Fruit fly (Drosophila melanogaster) whole organism, embryonic: ENCODE results near the gene Reepl1.

Experiments
- Awh ChIP-seq: fragments of 200-800 bp; sonication (Bioruptor generic); IDR thresholded peaks from 2 replicates; pipeline ENCODE4, ENCODE4 v1.3.6; 2022; ENCODE audit warnings: missing biosample characterization, missing genetic modification characterization
- Bdp1 ChIP-seq: fragments of 200-800 bp; sonication (Bioruptor generic); optimal IDR thresholded peaks from 3 replicates; lab custom pipeline; 2016; ENCODE audit warnings: missing biosample characterization, missing genetic modification characterization
- CG14441 ChIP-seq: fragments of 200-800 bp; sonication (Bioruptor generic); IDR thresholded peaks from 2 replicates; pipeline ENCODE4 v1.3.6; 2022; ENCODE audit warnings: missing biosample characterization, missing genetic modification characterization
- CG14710 ChIP-seq: fragments of 200-800 bp; sonication (Bioruptor generic); optimal IDR thresholded peaks from 3 replicates; lab custom pipeline; 2019; ENCODE audit warnings: missing biosample characterization, mild to moderate bottlenecking, missing genetic modification characterization, moderate library complexity
- CG15011 ChIP-seq: fragments of 200-800 bp; sonication (Bioruptor generic); optimal IDR thresholded peaks from 3 replicates; lab custom pipeline; 2018; ENCODE audit warnings: missing biosample characterization, mild to moderate bottlenecking, missing genetic modification characterization
- CG16813 ChIP-seq: fragments of 200-800 bp; sonication (Bioruptor generic); IDR thresholded peaks from 3 replicates; pipeline ENCODE4 v1.3.6; 2022; ENCODE audit warnings: missing biosample characterization, missing genetic modification characterization; ENCODE audit not compliant: partially characterized antibody
- CG17186 ChIP-seq: fragments of 200-800 bp; sonication (Bioruptor generic); optimal IDR thresholded peaks from 3 replicates; lab custom pipeline; 2017; ENCODE audit warnings: missing biosample characterization, missing genetic modification reagents, missing genetic modification characterization
- CG2129 ChIP-seq: fragments of 200-800 bp; sonication (Bioruptor generic); IDR thresholded peaks from 2 replicates; pipeline ENCODE4 v1.3.6; 2022; ENCODE audit warnings: missing biosample characterization, missing genetic modification characterization; ENCODE audit not compliant: partially characterized antibody
- CG32532 ChIP-seq: fragments of 200-800 bp; sonication (Bioruptor generic); IDR thresholded peaks from 2 replicates; pipeline ENCODE4 v1.3.6; 2022; ENCODE audit warnings: missing biosample characterization, missing genetic modification characterization
- CG32772 ChIP-seq: fragments of 200-800 bp; sonication (Bioruptor generic); IDR thresholded peaks from 2 replicates; pipeline ENCODE4 v1.3.6; 2022; ENCODE audit warnings: missing biosample characterization, missing genetic modification characterization
- CG4820 ChIP-seq: fragments of 200-800 bp; sonication (Bioruptor generic); optimal IDR thresholded peaks from 3 replicates; lab custom pipeline; 2016; ENCODE audit warnings: missing biosample characterization, missing genetic modification characterization
- CG5180 ChIP-seq: fragments of 200-800 bp; sonication (Bioruptor generic); optimal IDR thresholded peaks from 3 replicates; lab custom pipeline; 2017; ENCODE audit warnings: missing biosample characterization, missing genetic modification characterization, mild to moderate bottlenecking, moderate library complexity, missing genetic modification reagents
- CG6791 ChIP-seq: fragments of 200-800 bp; sonication (Bioruptor generic); IDR thresholded peaks from 3 replicates; pipeline ENCODE4 v1.3.6; 2022; ENCODE audit warnings: missing biosample characterization, missing genetic modification characterization; ENCODE audit not compliant: partially characterized antibody
- CG7839 ChIP-seq: fragments of 200-800 bp; sonication (Bioruptor generic); optimal IDR thresholded peaks from 3 replicates; lab custom pipeline; 2018; ENCODE audit warnings: missing biosample characterization, mild to moderate bottlenecking, missing genetic modification characterization, moderate library complexity
- CG8281 ChIP-seq: fragments of 200-800 bp; sonication (Bioruptor generic); optimal IDR thresholded peaks from 2 replicates; lab custom pipeline; 2018; ENCODE audit warnings: missing biosample characterization, mild to moderate bottlenecking, missing genetic modification characterization, moderate library complexity
- CG8924 ChIP-seq: fragments of 200-800 bp; optimal IDR thresholded peaks from 3 replicates; lab custom pipeline; 2019; ENCODE audit warnings: missing biosample characterization, mild to moderate bottlenecking, missing genetic modification characterization, moderate library complexity
- CG9797 ChIP-seq: fragments of 200-800 bp; sonication (Bioruptor generic); optimal IDR thresholded peaks from 3 replicates; lab custom pipeline; 2018; ENCODE audit warnings: missing biosample characterization, mild to moderate bottlenecking, missing genetic modification characterization
- D ChIP-seq, 2 experiments: fragments of 200-800 bp in 1 of 2; fragments of >200 bp in 1 of 2; sonication (Bioruptor generic) in 1 of 2; optimal IDR thresholded peaks; 2 replicates in 1 of 2; 3 replicates in 1 of 2; lab custom pipeline; 2017; ENCODE audit warnings: mild to moderate bottlenecking in 1 of 2, missing biosample characterization in 1 of 2, missing genetic modification characterization in 1 of 2, missing genetic modification reagents in 1 of 2
- Dip2 ChIP-seq: fragments of 200-800 bp; sonication (Bioruptor generic); IDR thresholded peaks from 2 replicates; pipeline ENCODE4 v1.3.6; 2022; ENCODE audit warnings: missing biosample characterization, missing genetic modification characterization
- Dref ChIP-seq: fragments of 200-800 bp; sonication (Bioruptor generic); IDR thresholded peaks from 2 replicates; pipeline ENCODE4 v1.3.6; 2022; ENCODE audit warnings: missing biosample characterization, missing genetic modification characterization
- E2f2 ChIP-seq: fragments of 200-800 bp; sonication (Bioruptor generic); IDR thresholded peaks from 2 replicates; pipeline ENCODE4 v1.3.6; 2022; ENCODE audit warnings: missing biosample characterization, missing genetic modification characterization
- GATAe ChIP-seq: fragments of 200-800 bp; sonication (Bioruptor generic); conservative IDR thresholded peaks from 2 replicates; pipeline ENCODE4 v1.3.6; 2022; ENCODE audit warnings: missing biosample characterization, missing genetic modification characterization
- H2.0 ChIP-seq: fragments of 200-800 bp; sonication (Bioruptor generic); IDR thresholded peaks from 2 replicates; pipeline ENCODE4 v1.3.6; 2022; ENCODE audit warnings: missing biosample characterization, missing genetic modification characterization
- HLHmδ ChIP-seq: fragments of 200-800 bp; sonication (Bioruptor generic); optimal IDR thresholded peaks from 2 replicates; lab custom pipeline; 2018; ENCODE audit warnings: missing biosample characterization, mild to moderate bottlenecking, missing genetic modification characterization, moderate library complexity
- MTF-1 ChIP-seq: fragments of 200-800 bp; sonication (Bioruptor generic); optimal IDR thresholded peaks from 2 replicates; lab custom pipeline; 2018; ENCODE audit warnings: missing biosample characterization, mild to moderate bottlenecking, missing genetic modification characterization, borderline replicate concordance
- Opbp ChIP-seq: fragments of 200-800 bp; sonication (Bioruptor generic); IDR thresholded peaks from 3 replicates; pipeline ENCODE4 v1.3.6; 2022; ENCODE audit warnings: missing biosample characterization, missing genetic modification characterization; ENCODE audit not compliant: partially characterized antibody
- Poxn ChIP-seq: fragments of 200-800 bp; sonication (Bioruptor generic); IDR thresholded peaks from 2 replicates; pipeline ENCODE4 v1.3.6; 2022; ENCODE audit warnings: missing biosample characterization, missing genetic modification characterization
- Sin3A ChIP-seq: fragments of >200 bp; optimal IDR thresholded peaks from 2 replicates; lab custom pipeline; 2018
- Xbp1 ChIP-seq: fragments of 200-800 bp; sonication (Bioruptor generic); optimal IDR thresholded peaks from 3 replicates; lab custom pipeline; 2016; ENCODE audit warnings: missing biosample characterization, mild to moderate bottlenecking, missing genetic modification characterization
- al ChIP-seq: fragments of 200-800 bp; sonication (Bioruptor generic); IDR thresholded peaks from 2 replicates; pipeline ENCODE4 v1.3.6; 2022; ENCODE audit warnings: missing biosample characterization, missing genetic modification characterization
- amos ChIP-seq: fragments of 200-800 bp; sonication (Bioruptor generic); IDR thresholded peaks from 2 replicates; pipeline ENCODE4 v1.3.6; 2022; ENCODE audit warnings: missing biosample characterization, missing genetic modification characterization; ENCODE audit not compliant: partially characterized antibody
- ase ChIP-seq: fragments of 200-800 bp; sonication (Bioruptor generic); IDR thresholded peaks from 3 replicates; pipeline ENCODE4 v1.3.6; 2022; ENCODE audit warnings: missing biosample characterization, missing genetic modification characterization
- crc ChIP-seq: fragments of 200-800 bp; sonication (Bioruptor generic); optimal IDR thresholded peaks from 2 replicates; lab custom pipeline; 2016; ENCODE audit warnings: missing biosample characterization, missing genetic modification characterization
- croc ChIP-seq: fragments of 200-800 bp; sonication (Bioruptor generic); conservative IDR thresholded peaks from 3 replicates; pipeline ENCODE4 v1.3.6; 2022; ENCODE audit warnings: missing biosample characterization, missing genetic modification characterization
- gem ChIP-seq: fragments of 200-800 bp; sonication (Bioruptor generic); optimal IDR thresholded peaks from 2 replicates; lab custom pipeline; 2019; ENCODE audit warnings: missing biosample characterization, mild to moderate bottlenecking, missing genetic modification characterization, moderate library complexity
- grn ChIP-seq: fragments of 200-800 bp; sonication (Bioruptor generic); optimal IDR thresholded peaks from 3 replicates; lab custom pipeline; 2017; ENCODE audit warnings: missing biosample characterization, missing genetic modification characterization
- hbn ChIP-seq: fragments of 200-800 bp; sonication (Bioruptor generic); IDR thresholded peaks from 2 replicates; pipeline ENCODE4 v1.3.6; 2022; ENCODE audit warnings: missing biosample characterization, missing genetic modification characterization; ENCODE audit not compliant: partially characterized antibody
- nerfin-1 ChIP-seq: fragments of 200-800 bp; sonication (Bioruptor generic); optimal IDR thresholded peaks from 3 replicates; lab custom pipeline; 2019; ENCODE audit warnings: missing biosample characterization, mild to moderate bottlenecking, missing genetic modification characterization, moderate library complexity
- psq ChIP-seq: fragments of 200-800 bp; sonication (Bioruptor generic); optimal IDR thresholded peaks from 2 replicates; lab custom pipeline; 2017; ENCODE audit warnings: missing biosample characterization, missing genetic modification characterization
- rib ChIP-seq: fragments of 200-800 bp; sonication (Bioruptor generic); IDR thresholded peaks from 2 replicates; pipeline ENCODE4 v1.3.6; 2022; ENCODE audit warnings: missing biosample characterization, missing genetic modification characterization
- sim ChIP-seq: fragments of 200-800 bp; sonication (Bioruptor generic); IDR thresholded peaks from 2 replicates; pipeline ENCODE4 v1.3.6; 2022; ENCODE audit warnings: missing biosample characterization, missing genetic modification characterization
- sisA ChIP-seq: fragments of 200-800 bp; sonication (Bioruptor generic); IDR thresholded peaks from 2 replicates; pipeline ENCODE4 v1.3.6; 2022; ENCODE audit warnings: missing biosample characterization, missing genetic modification characterization
- sug ChIP-seq: fragments of 200-800 bp; optimal IDR thresholded peaks from 2 replicates; lab custom pipeline; 2019; ENCODE audit warnings: missing biosample characterization, mild to moderate bottlenecking, missing genetic modification characterization, moderate library complexity
- trh ChIP-seq: fragments of 200-800 bp; sonication (Bioruptor generic); optimal IDR thresholded peaks from 2 replicates; lab custom pipeline; 2016; ENCODE audit warnings: missing biosample characterization, missing genetic modification characterization
- zen2 ChIP-seq: fragments of 200-800 bp; sonication (Bioruptor generic); IDR thresholded peaks from 3 replicates; pipeline ENCODE4 v1.3.6; 2022; ENCODE audit warnings: missing biosample characterization, missing genetic modification characterization; ENCODE audit not compliant: partially characterized antibody
- zfh2 ChIP-seq: fragments of 200-800 bp; sonication (Bioruptor generic); optimal IDR thresholded peaks from 2 replicates; lab custom pipeline; 2016; ENCODE audit warnings: missing biosample characterization, missing genetic modification characterization

The Reepl1 gene

DNA sequence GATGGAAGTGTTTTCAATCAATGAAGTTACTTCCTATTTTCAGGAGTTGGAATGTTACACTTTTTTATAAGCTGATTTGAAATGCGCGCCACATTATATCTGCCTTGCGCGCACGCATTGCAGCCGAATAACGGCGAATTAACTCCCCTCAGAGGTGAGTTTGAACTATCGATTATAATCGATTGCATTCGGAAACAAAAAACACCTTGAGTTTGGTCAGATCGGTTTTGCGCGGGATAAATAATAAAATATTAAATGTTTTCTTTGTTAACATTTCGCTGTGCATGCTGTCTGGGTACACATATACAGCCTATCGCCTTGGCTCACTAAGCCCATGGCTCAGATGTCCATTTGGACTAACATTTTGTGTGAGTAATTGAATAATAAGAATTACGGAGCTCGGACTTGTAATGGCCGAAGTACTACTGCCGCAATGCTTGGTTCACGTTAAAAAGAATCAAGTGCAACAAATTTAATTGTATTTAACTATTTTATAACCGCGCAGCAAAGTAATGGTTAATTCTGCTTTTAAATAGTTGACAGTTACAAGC, 48.9 kb downstream of the Reepl1 start (continued):
- TF ChIP-seq D (optimal IDR thresholded peaks at IDR 0.05; lab: Kevin White, UChicago), result no peak
- TF ChIP-seq D (GFP tag; optimal IDR thresholded peaks at IDR 0.05; lab: Kevin White, UChicago), result no peak
- TF ChIP-seq Opbp, result peak; percentile 26; the same call in 2 of the 3 replicates
- no peak for TF ChIP-seq CG7839 (tag; lab: Kevin White, UChicago)
- no peak for TF ChIP-seq sug (tag; lab: Kevin White, UChicago)
- TF ChIP-seq Dref (GFP tag; lab: Robert Waterston, UW), result peak; percentile 66
- peak; percentile 36 for TF ChIP-seq CG2129 (GFP tag; lab: Robert Waterston, UW)
- TF ChIP-seq CG6791 (GFP tag; lab: Robert Waterston, UW), result peak; percentile 5; the same call in 2 of the 3 replicates
- no peak for TF ChIP-seq Bdp1 (GFP tag; lab: Kevin White, UChicago)
- peak; percentile 10 for TF ChIP-seq CG17186
- TF ChIP-seq sisA (GFP tag; lab: Robert Waterston, UW), result no peak
- no peak for TF ChIP-seq zfh2 (GFP tag; lab: Kevin White, UChicago)
- no peak for TF ChIP-seq ase
- no peak for TF ChIP-seq CG14710 (tag; lab: Kevin White, UChicago)
- no peak for TF ChIP-seq rib (GFP tag; lab: Robert Waterston, UW)
- no peak for TF ChIP-seq al (GFP tag; lab: Robert Waterston, UW)
- TF ChIP-seq CG32532 (GFP tag; lab: Robert Waterston, UW), result no peak
- TF ChIP-seq Poxn (GFP tag; lab: Robert Waterston, UW), result no peak
- peak; percentile 85 for TF ChIP-seq E2f2 (GFP tag; lab: Robert Waterston, UW)
- no peak for TF ChIP-seq CG4820 (GFP tag; lab: Kevin White, UChicago)
- peak; percentile 39; the same call in 1 of the 2 replicates for TF ChIP-seq hbn (GFP tag; lab: Robert Waterston, UW)
- TF ChIP-seq zen2 (GFP tag; lab: Robert Waterston, UW), result peak; percentile 4
- TF ChIP-seq CG32772, result no peak

DNA sequence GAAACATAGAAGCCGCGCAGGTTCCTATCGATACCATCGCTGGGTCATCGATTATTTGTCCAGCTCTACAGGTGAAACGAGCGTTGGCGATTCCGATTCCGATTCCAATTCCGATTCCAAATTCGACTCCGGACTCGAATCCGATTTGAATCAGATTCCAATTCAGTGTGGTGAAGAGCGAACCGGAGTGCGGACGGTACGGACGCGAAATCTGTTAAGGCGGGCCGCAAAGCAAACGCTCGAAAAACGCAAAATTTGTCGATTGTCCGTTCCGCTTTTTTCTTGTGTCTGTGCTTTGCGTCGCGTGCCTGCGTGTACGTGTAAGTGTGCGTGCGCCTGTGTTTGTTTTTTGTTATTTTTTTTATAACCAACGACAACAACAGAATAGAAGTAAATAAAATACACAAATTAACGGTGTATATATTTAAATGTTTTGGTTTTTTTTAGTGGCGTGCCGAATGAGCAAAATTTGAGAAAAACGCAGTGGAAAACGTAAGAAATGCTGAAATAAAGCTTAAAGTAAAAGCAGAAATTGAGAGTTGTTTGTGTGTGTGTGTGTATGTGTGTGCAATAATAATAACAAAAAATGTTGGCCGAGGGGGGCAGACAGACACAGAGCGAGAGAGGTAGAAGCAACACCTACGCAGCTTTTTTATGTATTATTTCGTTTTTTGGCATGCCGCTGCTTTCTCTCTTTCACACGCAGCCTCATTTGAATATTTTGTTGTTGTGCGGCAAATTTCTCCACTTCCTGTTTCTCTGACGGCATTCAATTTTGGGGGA, 49.5 kb downstream of the Reepl1 start, which contains the start of gene Ptp10D:
Gene Ptp10D (plus strand): TSS at position 150 of the 783 bp plus-strand sequence.
- no peak for TF ChIP-seq Xbp1 (GFP tag; lab: Kevin White, UChicago)
- no peak for TF ChIP-seq crc
- TF ChIP-seq nerfin-1 (tag; lab: Kevin White, UChicago), result peak; percentile 16
- no peak for TF ChIP-seq CG8281 (tag; lab: Kevin White, UChicago)
- peak; percentile 91 for TF ChIP-seq CG6791 (GFP tag; lab: Robert Waterston, UW)
- TF ChIP-seq H2.0, result no peak
- no peak for TF ChIP-seq MTF-1 (GFP tag; lab: Kevin White, UChicago)
- no peak for TF ChIP-seq CG15011 (GFP tag; lab: Kevin White, UChicago)
- 0 out of 2 replicates have a peak, but pooled peaks have one; percentile 22 for TF ChIP-seq Awh
- peak; percentile 55 for TF ChIP-seq Sin3A (lab: Kevin White, UChicago)
- TF ChIP-seq amos, result peak; percentile 96
- no peak for TF ChIP-seq croc (GFP tag; lab: Robert Waterston, UW)
- peak; percentile 94 for TF ChIP-seq Dref (GFP tag; lab: Robert Waterston, UW)
- TF ChIP-seq grn (GFP tag; lab: Kevin White, UChicago), result peak; percentile 57
- no peak for TF ChIP-seq Dip2
- TF ChIP-seq CG16813 (GFP tag; lab: Robert Waterston, UW), result peak; percentile 88
- no peak for TF ChIP-seq CG32772
- no peak for TF ChIP-seq gem (tag; lab: Kevin White, UChicago)
- TF ChIP-seq D (optimal IDR thresholded peaks at IDR 0.05; lab: Kevin White, UChicago), result no peak
- TF ChIP-seq D (GFP tag; optimal IDR thresholded peaks at IDR 0.05; lab: Kevin White, UChicago), result no peak
- TF ChIP-seq HLHmδ (GFP tag; lab: Kevin White, UChicago), result peak; percentile 69
- no peak for TF ChIP-seq trh (GFP tag; lab: Kevin White, UChicago)
- peak; percentile 57 for TF ChIP-seq CG8924 (tag; lab: Kevin White, UChicago)
- 0 out of 2 replicates have a peak, but pooled peaks have one; percentile 47 for TF ChIP-seq sim
- peak; percentile 25 for TF ChIP-seq CG9797 (GFP tag; lab: Kevin White, UChicago)
- TF ChIP-seq GATAe, result no peak
- no peak for TF ChIP-seq psq (GFP tag; lab: Kevin White, UChicago)
- no peak for TF ChIP-seq CG5180 (GFP tag; lab: Kevin White, UChicago)
- TF ChIP-seq CG14441 (GFP tag; lab: Robert Waterston, UW), result no peak
